Fruit fly (Drosophila melanogaster) whole organism, embryonic: Measurements from ENCODE around the gene shi.
A peak's percentile ranks its signal among the peaks of the same experiment; 100 is the strongest.

ENCODE experiments used
- Abd-B ChIP-seq: fragments of 200-800 bp; sonication (Bioruptor generic); optimal IDR thresholded peaks from 2 replicates; lab custom pipeline; 2018; ENCODE audit warnings: missing biosample characterization, mild to moderate bottlenecking, missing genetic modification characterization, moderate library complexity
- Aef1 ChIP-seq: fragments of 200-800 bp; sonication (Bioruptor generic); IDR thresholded peaks from 3 replicates; pipeline ENCODE4 v1.3.6; 2022; ENCODE audit warnings: missing biosample characterization, missing genetic modification characterization
- CG12155 ChIP-seq: fragments of 200-800 bp; sonication (Bioruptor generic); optimal IDR thresholded peaks from 3 replicates; lab custom pipeline; 2016; ENCODE audit warnings: missing biosample characterization, missing genetic modification characterization
- CG12391 ChIP-seq: fragments of 200-800 bp; sonication (Bioruptor generic); optimal IDR thresholded peaks from 3 replicates; lab custom pipeline; 2018; ENCODE audit warnings: missing biosample characterization, mild to moderate bottlenecking, missing genetic modification characterization, moderate library complexity
- CG13424 ChIP-seq: fragments of 200-800 bp; sonication (Bioruptor generic); optimal IDR thresholded peaks from 2 replicates; lab custom pipeline; 2019; ENCODE audit warnings: missing biosample characterization, mild to moderate bottlenecking, missing genetic modification characterization, moderate library complexity
- CG13775 ChIP-seq: fragments of 200-800 bp; sonication (Bioruptor generic); optimal IDR thresholded peaks from 3 replicates; lab custom pipeline; 2017; ENCODE audit warnings: missing biosample characterization, mild to moderate bottlenecking, missing genetic modification characterization
- CG14441 ChIP-seq: fragments of 200-800 bp; sonication (Bioruptor generic); IDR thresholded peaks from 2 replicates; pipeline ENCODE4 v1.3.6; 2022; ENCODE audit warnings: missing biosample characterization, missing genetic modification characterization
- CG17361 ChIP-seq: fragments of 200-800 bp; sonication (Bioruptor generic); IDR thresholded peaks from 3 replicates; pipeline ENCODE4 v1.3.6; 2022; ENCODE audit warnings: missing biosample characterization, missing genetic modification characterization
- CG17802 ChIP-seq: fragments of 200-800 bp; sonication (Bioruptor generic); optimal IDR thresholded peaks from 2 replicates; lab custom pipeline; 2018; ENCODE audit warnings: missing biosample characterization, mild to moderate bottlenecking, missing genetic modification characterization, moderate library complexity
- CG32772 ChIP-seq: fragments of 200-800 bp; sonication (Bioruptor generic); IDR thresholded peaks from 2 replicates; pipeline ENCODE4 v1.3.6; 2022; ENCODE audit warnings: missing biosample characterization, missing genetic modification characterization
- CG34224 ChIP-seq: fragments of 200-800 bp; sonication (Bioruptor generic); IDR thresholded peaks from 3 replicates; pipeline ENCODE4 v1.3.6; 2022; ENCODE audit warnings: missing biosample characterization, missing genetic modification characterization; ENCODE audit not compliant: partially characterized antibody
- CG4404 ChIP-seq: fragments of 200-800 bp; sonication (Bioruptor generic); IDR thresholded peaks from 2 replicates; pipeline ENCODE4 v1.3.6; 2022; ENCODE audit warnings: missing biosample characterization, missing genetic modification characterization
- CG4617 ChIP-seq: fragments of 200-800 bp; sonication (Bioruptor generic); optimal IDR thresholded peaks from 3 replicates; lab custom pipeline; 2016; ENCODE audit warnings: missing biosample characterization, missing genetic modification characterization, borderline replicate concordance
- CG6683 ChIP-seq: fragments of 200-800 bp; sonication (Bioruptor generic); optimal IDR thresholded peaks from 2 replicates; lab custom pipeline; 2017; ENCODE audit warnings: missing biosample characterization, mild to moderate bottlenecking, missing genetic modification characterization, missing genetic modification reagents
- CG6854 ChIP-seq: fragments of 200-800 bp; sonication (Bioruptor generic); optimal IDR thresholded peaks from 3 replicates; lab custom pipeline; 2017; ENCODE audit warnings: missing biosample characterization, mild to moderate bottlenecking, missing genetic modification characterization
- CG7839 ChIP-seq: fragments of 200-800 bp; sonication (Bioruptor generic); optimal IDR thresholded peaks from 3 replicates; lab custom pipeline; 2018; ENCODE audit warnings: missing biosample characterization, mild to moderate bottlenecking, missing genetic modification characterization, moderate library complexity
- CG7928 ChIP-seq: fragments of 200-800 bp; sonication (Bioruptor generic); optimal IDR thresholded peaks from 2 replicates; lab custom pipeline; 2017; ENCODE audit warnings: missing biosample characterization, mild to moderate bottlenecking, missing genetic modification characterization
- CG8944 ChIP-seq: fragments of 200-800 bp; sonication (Bioruptor generic); optimal IDR thresholded peaks from 3 replicates; lab custom pipeline; 2016; ENCODE audit warnings: missing biosample characterization, missing genetic modification characterization
- Doc2 ChIP-seq: fragments of 200-800 bp; sonication (Bioruptor generic); IDR thresholded peaks from 2 replicates; pipeline ENCODE4 v1.3.6; 2022; ENCODE audit warnings: missing biosample characterization, missing genetic modification characterization
- HLHmδ ChIP-seq: fragments of 200-800 bp; sonication (Bioruptor generic); optimal IDR thresholded peaks from 2 replicates; lab custom pipeline; 2018; ENCODE audit warnings: missing biosample characterization, mild to moderate bottlenecking, missing genetic modification characterization, moderate library complexity
- HmgZ ChIP-seq: fragments of 200-800 bp; sonication (Bioruptor generic); optimal IDR thresholded peaks from 2 replicates; lab custom pipeline; 2018; ENCODE audit warnings: missing biosample characterization, mild to moderate bottlenecking, missing genetic modification characterization
- Hmr ChIP-seq: fragments of 200-800 bp; sonication (Bioruptor generic); optimal IDR thresholded peaks from 3 replicates; lab custom pipeline; 2017; ENCODE audit warnings: mild to moderate bottlenecking, missing biosample characterization, missing genetic modification reagents, missing genetic modification characterization
- Hr78 ChIP-seq, 2 experiments: fragments of 200-800 bp in 1 of 2; fragments of >200 bp in 1 of 2; sonication (Bioruptor generic) in 1 of 2; optimal IDR thresholded peaks; 2 replicates each; lab custom pipeline; 2017 to 2019; ENCODE audit warnings: missing biosample characterization in 2 of 2, missing genetic modification characterization in 2 of 2, mild to moderate bottlenecking in 1 of 2, moderate library complexity in 1 of 2
- MBD-R2 ChIP-seq: fragments of 200-800 bp; sonication (Bioruptor generic); IDR thresholded peaks from 2 replicates; pipeline ENCODE4 v1.3.6; 2022; ENCODE audit warnings: missing biosample characterization, missing genetic modification characterization
- Mes4 ChIP-seq: fragments of 200-800 bp; sonication (Bioruptor generic); optimal IDR thresholded peaks from 2 replicates; lab custom pipeline; 2016; ENCODE audit warnings: missing biosample characterization, missing genetic modification characterization
- Myb ChIP-seq: fragments of 200-800 bp; sonication (Bioruptor generic); optimal IDR thresholded peaks from 2 replicates; lab custom pipeline; 2016; ENCODE audit warnings: missing biosample characterization, missing genetic modification characterization
- Optix ChIP-seq: fragments of 200-800 bp; sonication (Bioruptor generic); IDR thresholded peaks from 3 replicates; pipeline ENCODE4 v1.3.6; 2022; ENCODE audit warnings: missing biosample characterization, missing genetic modification characterization
- Rx ChIP-seq: fragments of 200-800 bp; sonication (Bioruptor generic); IDR thresholded peaks from 2 replicates; pipeline ENCODE4 v1.3.6; 2022; ENCODE audit warnings: missing biosample characterization, missing genetic modification characterization
- Spps ChIP-seq: fragments of 200-800 bp; sonication (Bioruptor generic); optimal IDR thresholded peaks from 2 replicates; lab custom pipeline; 2018; ENCODE audit warnings: missing biosample characterization, mild to moderate bottlenecking, missing genetic modification characterization
- br ChIP-seq: fragments of >200 bp; optimal IDR thresholded peaks from 2 replicates; lab custom pipeline; 2017
- btn ChIP-seq: fragments of 200-800 bp; sonication (Bioruptor generic); optimal IDR thresholded peaks from 2 replicates; lab custom pipeline; 2016; ENCODE audit warnings: missing biosample characterization, missing genetic modification characterization
- cad ChIP-seq: fragments of >200 bp; optimal IDR thresholded peaks from 2 replicates; lab custom pipeline; 2017; ENCODE audit warnings: missing biosample characterization, missing genetic modification characterization
- eve ChIP-seq, 2 experiments: fragments of >200 bp; optimal IDR thresholded peaks; 2 replicates each; lab custom pipeline; 2017; ENCODE audit warnings: missing biosample characterization in 2 of 2, missing genetic modification characterization in 2 of 2
- grn ChIP-seq: fragments of 200-800 bp; sonication (Bioruptor generic); optimal IDR thresholded peaks from 3 replicates; lab custom pipeline; 2017; ENCODE audit warnings: missing biosample characterization, missing genetic modification characterization
- gro ChIP-seq: fragments of 200-800 bp; sonication (Bioruptor generic); optimal IDR thresholded peaks from 2 replicates; lab custom pipeline; 2016; ENCODE audit warnings: missing biosample characterization, missing genetic modification characterization
- gsb ChIP-seq: fragments of 200-800 bp; sonication (Bioruptor generic); IDR thresholded peaks from 2 replicates; pipeline ENCODE4 v1.3.6; 2022; ENCODE audit warnings: missing biosample characterization, missing genetic modification characterization
- inv ChIP-seq: fragments of 200-800 bp; sonication (Bioruptor generic); IDR thresholded peaks from 2 replicates; pipeline ENCODE4 v1.3.6; 2022; ENCODE audit warnings: missing biosample characterization, missing genetic modification characterization; ENCODE audit not compliant: partially characterized antibody
- knrl ChIP-seq: fragments of 200-800 bp; sonication (Bioruptor generic); IDR thresholded peaks from 3 replicates; pipeline ENCODE4 v1.3.6; 2022; ENCODE audit warnings: missing biosample characterization, missing genetic modification characterization; ENCODE audit not compliant: partially characterized antibody
- p53 ChIP-seq: fragments of 200-800 bp; sonication (Bioruptor generic); optimal IDR thresholded peaks from 2 replicates; lab custom pipeline; 2016; ENCODE audit warnings: missing biosample characterization, missing genetic modification characterization
- pan ChIP-seq, 4 experiments: fragments of >200 bp in 3 of 4; fragments of 200-800 bp in 1 of 4; sonication (Bioruptor generic) in 1 of 4; optimal IDR thresholded peaks in 3 of 4; IDR thresholded peaks in 1 of 4; 2 replicates each; pipeline versions ENCODE4 v1.3.6 to Lab custom; 2017 to 2022; ENCODE audit warnings: missing biosample characterization in 2 of 4, missing genetic modification characterization in 2 of 4, mixed read lengths in 1 of 4
- peb ChIP-seq: fragments of 200-800 bp; sonication (Bioruptor generic); IDR thresholded peaks from 2 replicates; pipeline ENCODE4 v1.3.6; 2022; ENCODE audit warnings: missing biosample characterization, missing genetic modification characterization
- psq ChIP-seq: fragments of 200-800 bp; sonication (Bioruptor generic); optimal IDR thresholded peaks from 2 replicates; lab custom pipeline; 2017; ENCODE audit warnings: missing biosample characterization, missing genetic modification characterization
- scrt ChIP-seq: fragments of 200-800 bp; sonication (Bioruptor generic); optimal IDR thresholded peaks from 2 replicates; lab custom pipeline; 2018; ENCODE audit warnings: missing biosample characterization, mild to moderate bottlenecking, missing genetic modification characterization, moderate library complexity
- ssp ChIP-seq: fragments of 200-800 bp; sonication (Bioruptor generic); IDR thresholded peaks from 2 replicates; pipeline ENCODE4 v1.3.6; 2022; ENCODE audit warnings: missing biosample characterization, missing genetic modification characterization
- tgo ChIP-seq: fragments of 200-800 bp; sonication (Bioruptor generic); IDR thresholded peaks from 3 replicates; pipeline ENCODE4 v1.3.6; 2022; ENCODE audit warnings: missing biosample characterization, missing genetic modification characterization
- tll ChIP-seq, 2 experiments: fragments of 200-800 bp in 1 of 2; fragments of >200 bp in 1 of 2; sonication (Bioruptor generic) in 1 of 2; optimal IDR thresholded peaks; 2 replicates each; lab custom pipeline; 2017 to 2019; ENCODE audit warnings: missing biosample characterization in 2 of 2, missing genetic modification characterization in 2 of 2, mild to moderate bottlenecking in 1 of 2, moderate library complexity in 1 of 2
- tup ChIP-seq: fragments of 200-800 bp; sonication (Bioruptor generic); optimal IDR thresholded peaks from 2 replicates; lab custom pipeline; 2016; ENCODE audit warnings: missing biosample characterization, mild to moderate bottlenecking, missing genetic modification characterization, moderate library complexity
- twi ChIP-seq: fragments of 200-800 bp; optimal IDR thresholded peaks from 2 replicates; lab custom pipeline; 2019; ENCODE audit warnings: missing biosample characterization, mild to moderate bottlenecking, missing genetic modification characterization, moderate library complexity
- vnd ChIP-seq: fragments of 200-800 bp; sonication (Bioruptor generic); IDR thresholded peaks from 3 replicates; pipeline ENCODE4 v1.3.6; 2022; ENCODE audit warnings: missing biosample characterization, missing genetic modification characterization; ENCODE audit not compliant: partially characterized antibody

Gene shi

DNA sequence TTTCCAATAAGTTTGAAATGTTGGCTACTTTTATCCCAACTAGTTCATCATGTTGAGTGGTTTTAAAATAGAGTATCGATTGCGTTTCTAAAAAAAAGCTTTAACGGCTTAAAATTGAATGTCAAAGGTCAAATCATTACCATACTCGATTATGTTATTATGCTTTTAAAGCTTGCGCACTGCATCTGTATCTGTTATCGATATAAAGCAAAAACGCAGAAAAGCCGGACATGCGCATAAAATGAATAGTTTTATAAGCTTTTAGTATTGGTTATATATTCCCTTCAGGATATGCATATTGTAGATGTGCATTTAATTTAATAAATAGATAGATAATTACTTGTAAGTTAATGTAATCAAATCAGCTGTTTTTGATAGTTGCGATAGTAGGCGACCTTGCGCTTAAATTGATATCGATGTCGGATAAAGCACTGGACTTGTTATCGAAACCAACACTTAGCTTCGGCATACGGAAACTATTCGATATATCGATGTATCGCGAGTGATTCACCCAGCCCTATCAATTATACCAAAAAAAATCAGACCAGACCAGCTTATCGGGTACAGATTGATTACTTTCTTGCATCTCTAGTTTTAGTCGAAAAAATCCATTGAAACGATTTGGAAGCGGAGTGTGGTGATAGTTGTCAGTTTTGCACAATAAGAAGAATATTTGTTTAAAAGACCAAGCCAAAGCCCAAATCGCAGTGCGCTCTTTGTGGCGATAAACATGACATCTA lies at the start of gene shi (continued):
- TF ChIP-seq CG14441 (GFP tag; lab: Robert Waterston, UW) = no peak
- no peak for TF ChIP-seq Aef1 (GFP tag; lab: Robert Waterston, UW)
- TF ChIP-seq CG12391 (tag; lab: Kevin White, UChicago) = peak; percentile 50
- no peak for TF ChIP-seq twi (tag; lab: Kevin White, UChicago)
- TF ChIP-seq peb (GFP tag; lab: Robert Waterston, UW) = no peak
- TF ChIP-seq tup (GFP tag; lab: Kevin White, UChicago) = no peak
- no peak for TF ChIP-seq Optix (GFP tag; lab: Robert Waterston, UW)
- no peak for TF ChIP-seq btn (GFP tag; lab: Kevin White, UChicago)
- peak; percentile 45 for TF ChIP-seq Hmr (GFP tag; lab: Kevin White, UChicago)
- TF ChIP-seq Rx (GFP tag; lab: Robert Waterston, UW) = no peak
- TF ChIP-seq CG6854 (GFP tag; lab: Kevin White, UChicago) = no peak
- TF ChIP-seq cad (GFP tag; lab: Kevin White, UChicago) = no peak
- no peak for TF ChIP-seq eve (GFP tag; optimal IDR thresholded peaks at IDR 0.05; lab: Kevin White, UChicago)
- TF ChIP-seq CG32772 (GFP tag; lab: Robert Waterston, UW) = no peak
- TF ChIP-seq Doc2 (GFP tag; lab: Robert Waterston, UW) = no peak
- TF ChIP-seq vnd (GFP tag; lab: Robert Waterston, UW) = peak; percentile 99
- no peak for TF ChIP-seq CG13775 (GFP tag; lab: Kevin White, UChicago)
- TF ChIP-seq CG13424 = peak; percentile 12
- peak; percentile 27 for TF ChIP-seq gro (GFP tag; lab: Kevin White, UChicago)
- TF ChIP-seq MBD-R2 (GFP tag; lab: Robert Waterston, UW) = peak; percentile 47
- TF ChIP-seq HmgZ (tag; lab: Kevin White, UChicago) = peak; percentile 73
- TF ChIP-seq inv (GFP tag; lab: Robert Waterston, UW) = peak; percentile 97
- TF ChIP-seq grn (GFP tag; lab: Kevin White, UChicago) = peak; percentile 52
- TF ChIP-seq psq (GFP tag; lab: Kevin White, UChicago) = no peak
- no peak for TF ChIP-seq CG7839
- TF ChIP-seq Spps = no peak
- peak; percentile 26; the same call in 1 of the 3 replicates for TF ChIP-seq CG17361
- peak; percentile 55 for TF ChIP-seq Myb (GFP tag; lab: Kevin White, UChicago)
- TF ChIP-seq Hr78 (GFP tag; optimal IDR thresholded peaks at IDR 0.05; lab: Kevin White, UChicago) = peak in 1 of 2 experiments; percentile 100
- TF ChIP-seq Abd-B = no peak
- no peak for TF ChIP-seq pan (optimal IDR thresholded peaks at IDR 0.05; lab: Kevin White, UChicago)
- TF ChIP-seq pan (GFP tag; optimal IDR thresholded peaks at IDR 0.05 in 1 of 2, IDR thresholded peaks at IDR 0.05 in 1 of 2) = no peak
- TF ChIP-seq ssp = peak; percentile 51
- peak; percentile 83 for TF ChIP-seq CG7928 (GFP tag; lab: Kevin White, UChicago)
- peak; percentile 3 for TF ChIP-seq CG4617 (GFP tag; lab: Kevin White, UChicago)
- TF ChIP-seq tgo (GFP tag; lab: Robert Waterston, UW) = no peak
- TF ChIP-seq CG17802 (tag; lab: Kevin White, UChicago) = no peak
- TF ChIP-seq CG34224 (GFP tag; lab: Robert Waterston, UW) = peak; percentile 98
- TF ChIP-seq br (lab: Kevin White, UChicago) = no peak
- TF ChIP-seq CG6683 (GFP tag; lab: Kevin White, UChicago) = no peak
- no peak for TF ChIP-seq gsb (GFP tag; lab: Robert Waterston, UW)
- peak; percentile 13 for TF ChIP-seq scrt (GFP tag; lab: Kevin White, UChicago)
- no peak for TF ChIP-seq CG8944 (GFP tag; lab: Kevin White, UChicago)
- TF ChIP-seq HLHmδ (GFP tag; lab: Kevin White, UChicago) = no peak
- TF ChIP-seq Mes4 (GFP tag; lab: Kevin White, UChicago) = no peak
- TF ChIP-seq tll (GFP tag; optimal IDR thresholded peaks at IDR 0.05; lab: Kevin White, UChicago) = no peak
- TF ChIP-seq p53 = no peak
- TF ChIP-seq CG4404 (GFP tag; lab: Robert Waterston, UW) = no peak
- no peak for TF ChIP-seq CG12155
- peak; percentile 97 for TF ChIP-seq knrl (GFP tag; lab: Robert Waterston, UW)
